Worm (Caenorhabditis elegans) whole organism, L1 larva: ENCODE results near the gene cth-1.

Source experiments
- ama-1 ChIP-seq: fragments of 150-350 bp; optimal IDR thresholded peaks from 2 replicates; lab custom pipeline; 2014
- fkh-8 ChIP-seq: sonication (generic microtip); optimal IDR thresholded peaks from 2 replicates; lab custom pipeline; 2016; ENCODE audit warnings: mild to moderate bottlenecking, missing genetic modification characterization, missing compliant biosample characterization
- pag-3 ChIP-seq: sonication (generic microtip); optimal IDR thresholded peaks from 2 replicates; lab custom pipeline; 2017; ENCODE audit warnings: missing genetic modification characterization, mild to moderate bottlenecking, missing compliant biosample characterization, antibody characterized with exemption, borderline replicate concordance; ENCODE audit not compliant: insufficient read depth
- snpc-4 ChIP-seq: fragments of 150-350 bp; optimal IDR thresholded peaks from 2 replicates; lab custom pipeline; 2014; ENCODE audit warnings: missing biosample characterization, missing genetic modification characterization
- sptf-1 ChIP-seq: fragments of 150-350 bp; optimal IDR thresholded peaks from 2 replicates; lab custom pipeline; 2014; ENCODE audit warnings: missing biosample characterization, missing genetic modification characterization
- zip-4 ChIP-seq: fragments of 200-800 bp; sonication (Bioruptor generic); optimal IDR thresholded peaks from 2 replicates; lab custom pipeline; 2018; ENCODE audit warnings: mild to moderate bottlenecking, missing genetic modification characterization, moderate library complexity, missing compliant biosample characterization

- TF ChIP-seq sptf-1 (tag; lab: Kevin White, UChicago) = no peak
- no peak for TF ChIP-seq zip-4
- no peak for TF ChIP-seq fkh-8 (tag; lab: Kevin White, UChicago)
- no peak for TF ChIP-seq pag-3
- no peak for TF ChIP-seq ama-1 (lab: Kevin White, UChicago)
- TF ChIP-seq snpc-4 (tag; lab: Kevin White, UChicago) = no peak
Observed at ce11 chrV:16139529-16139928, 39.0 kb downstream of the cth-1 start, which contains the start of gene clc-11.
